Worm (Caenorhabditis elegans) whole organism, L1 larva: ENCODE data around the gene T25B6.5.

Source experiments
- C04F5.9 ChIP-seq: sonication (generic microtip); optimal IDR thresholded peaks from 2 replicates; lab custom pipeline; 2016; ENCODE audit warnings: missing genetic modification characterization, missing compliant biosample characterization
- C16A3.4 ChIP-seq: fragments of 150-350 bp; optimal IDR thresholded peaks from 2 replicates; lab custom pipeline; 2014; ENCODE audit warnings: missing biosample characterization, missing genetic modification characterization
- Y116A8C.19 ChIP-seq: sonication (generic microtip); optimal IDR thresholded peaks from 2 replicates; lab custom pipeline; 2016; ENCODE audit warnings: missing compliant biosample characterization, missing genetic modification characterization, borderline replicate concordance
- aha-1 ChIP-seq: fragments of 150-350 bp; optimal IDR thresholded peaks from 2 replicates; lab custom pipeline; 2014; ENCODE audit warnings: missing biosample characterization, missing genetic modification characterization
- blmp-1 ChIP-seq: fragments of 150-350 bp; optimal IDR thresholded peaks from 2 replicates; lab custom pipeline; 2014; ENCODE audit warnings: missing biosample characterization, missing genetic modification characterization
- ceh-90 ChIP-seq: sonication (generic microtip); optimal IDR thresholded peaks from 2 replicates; lab custom pipeline; 2016; ENCODE audit warnings: missing genetic modification characterization, missing compliant biosample characterization
- ces-1 ChIP-seq: fragments of 150-350 bp; optimal IDR thresholded peaks from 2 replicates; lab custom pipeline; 2014; ENCODE audit warnings: missing biosample characterization, missing genetic modification reagents, missing genetic modification characterization
- dpl-1 ChIP-seq, 3 experiments: fragments of 150-350 bp in 2 of 3; sonication (generic microtip) in 1 of 3; optimal IDR thresholded peaks; 2 replicates each; lab custom pipeline; 2014 to 2017; ENCODE audit warnings: missing biosample characterization in 3 of 3, missing genetic modification characterization in 3 of 3, missing genetic modification reagents in 3 of 3
- dsc-1 ChIP-seq: sonication (generic microtip); optimal IDR thresholded peaks from 2 replicates; lab custom pipeline; 2016; ENCODE audit warnings: mild to moderate bottlenecking, missing genetic modification characterization, missing compliant biosample characterization
- efl-1 ChIP-seq, 4 experiments: fragments of 150-350 bp; optimal IDR thresholded peaks in 3 of 4; peaks in 1 of 4; 1 replicate in 1 of 4; 2 replicates in 3 of 4; lab custom pipeline; 2014; ENCODE audit warnings: missing biosample characterization in 2 of 4, missing genetic modification characterization in 2 of 4, missing genetic modification reagents in 2 of 4
- elt-2 ChIP-seq: sonication (generic microtip); optimal IDR thresholded peaks from 2 replicates; lab custom pipeline; 2016; ENCODE audit warnings: missing genetic modification characterization, mild to moderate bottlenecking, inconsistent platforms, missing compliant biosample characterization, missing genetic modification reagents
- elt-3 ChIP-seq, 6 experiments: fragments of 150-350 bp in 1 of 6; sonication (generic microtip); optimal IDR thresholded peaks; 2 replicates each; lab custom pipeline; 2017 to 2018; ENCODE audit warnings: missing biosample characterization in 6 of 6, missing genetic modification characterization in 6 of 6, inconsistent platforms in 1 of 6
- grh-1 ChIP-seq: fragments of 200-800 bp; sonication (Bioruptor generic); IDR thresholded peaks from 2 replicates; pipeline ENCODE4 v1.3.6; 2022; ENCODE audit warnings: missing genetic modification reagents, missing genetic modification characterization, missing compliant biosample characterization
- isw-1 ChIP-seq: fragments of 200-800 bp; sonication (Bioruptor generic); IDR thresholded peaks from 2 replicates; pipeline ENCODE4 v1.3.6; 2022; ENCODE audit warnings: missing genetic modification characterization, missing compliant biosample characterization
- lin-13 ChIP-seq: fragments of 150-350 bp; optimal IDR thresholded peaks from 2 replicates; lab custom pipeline; 2014; ENCODE audit warnings: missing biosample characterization, missing genetic modification reagents, missing genetic modification characterization
- lin-14 ChIP-seq: fragments of 200-800 bp; sonication (Bioruptor generic); optimal IDR thresholded peaks from 2 replicates; lab custom pipeline; 2018; ENCODE audit warnings: mild to moderate bottlenecking, missing genetic modification characterization, moderate library complexity, missing compliant biosample characterization
- lin-15B ChIP-seq: fragments of 150-350 bp; sonication (generic microtip); optimal IDR thresholded peaks from 3 replicates; lab custom pipeline; 2014; ENCODE audit warnings: missing biosample characterization, missing genetic modification characterization
- lin-35 ChIP-seq, 2 experiments: fragments of 150-350 bp; optimal IDR thresholded peaks; 2 replicates each; lab custom pipeline; 2014; ENCODE audit warnings: missing biosample characterization in 2 of 2, missing genetic modification characterization in 2 of 2, missing genetic modification reagents in 2 of 2
- lir-3 ChIP-seq: sonication (generic microtip); optimal IDR thresholded peaks from 2 replicates; lab custom pipeline; 2016; ENCODE audit warnings: mild to moderate bottlenecking, missing genetic modification characterization, moderate library complexity, missing compliant biosample characterization; ENCODE audit not compliant: poor library complexity
- lsy-2 ChIP-seq, 2 experiments: fragments of 150-350 bp; optimal IDR thresholded peaks; 2 replicates each; lab custom pipeline; 2014; ENCODE audit warnings: missing biosample characterization in 2 of 2, missing genetic modification characterization in 2 of 2
- nhr-20 ChIP-seq: sonication (generic microtip); optimal IDR thresholded peaks from 2 replicates; lab custom pipeline; 2016; ENCODE audit warnings: mild to moderate bottlenecking, missing genetic modification characterization, missing compliant biosample characterization
- nhr-237 ChIP-seq: fragments of 150-350 bp; optimal IDR thresholded peaks from 2 replicates; lab custom pipeline; 2014; ENCODE audit warnings: missing biosample characterization, missing genetic modification characterization
- nhr-28 ChIP-seq: fragments of 150-350 bp; optimal IDR thresholded peaks from 2 replicates; lab custom pipeline; 2014; ENCODE audit warnings: missing biosample characterization, missing genetic modification characterization
- nhr-47 ChIP-seq: sonication (generic microtip); optimal IDR thresholded peaks from 2 replicates; lab custom pipeline; 2016; ENCODE audit warnings: mild to moderate bottlenecking, missing genetic modification characterization, moderate library complexity, missing compliant biosample characterization
- nhr-71 ChIP-seq: sonication (generic microtip); optimal IDR thresholded peaks from 2 replicates; lab custom pipeline; 2016; ENCODE audit warnings: mild to moderate bottlenecking, missing genetic modification characterization, moderate library complexity, missing compliant biosample characterization
- nhr-77 ChIP-seq: fragments of 150-350 bp; optimal IDR thresholded peaks from 2 replicates; lab custom pipeline; 2014; ENCODE audit warnings: missing biosample characterization, missing genetic modification characterization
- nhr-85 ChIP-seq: sonication (generic microtip); peaks from one replicate; lab custom pipeline; 2016; ENCODE audit warnings: missing genetic modification characterization, inconsistent platforms, missing compliant biosample characterization
- pax-3 ChIP-seq: fragments of 200-800 bp; sonication (Bioruptor generic); optimal IDR thresholded peaks from 2 replicates; lab custom pipeline; 2018; ENCODE audit warnings: mild to moderate bottlenecking, missing genetic modification characterization, moderate library complexity, missing compliant biosample characterization
- pqm-1 ChIP-seq: sonication (generic microtip); optimal IDR thresholded peaks from 3 replicates; lab custom pipeline; 2017; ENCODE audit warnings: missing biosample characterization, missing genetic modification characterization
- rnt-1 ChIP-seq: sonication (generic microtip); optimal IDR thresholded peaks from 2 replicates; lab custom pipeline; 2016; ENCODE audit warnings: mild to moderate bottlenecking, missing genetic modification characterization, moderate library complexity, missing compliant biosample characterization
- snu-23 ChIP-seq: sonication (generic microtip); optimal IDR thresholded peaks from 2 replicates; lab custom pipeline; 2016; ENCODE audit warnings: missing genetic modification characterization, missing compliant biosample characterization
- tbx-2 ChIP-seq: sonication (generic microtip); optimal IDR thresholded peaks from 2 replicates; lab custom pipeline; 2016; ENCODE audit warnings: missing genetic modification characterization, missing compliant biosample characterization
- unc-130 ChIP-seq: fragments of 150-350 bp; optimal IDR thresholded peaks from 2 replicates; lab custom pipeline; 2017; ENCODE audit warnings: missing biosample characterization, missing genetic modification characterization, inconsistent platforms
- unc-98 ChIP-seq: fragments of 200-800 bp; sonication (Bioruptor generic); IDR thresholded peaks from 2 replicates; pipeline ENCODE4 v1.3.6; 2022; ENCODE audit warnings: missing genetic modification characterization, missing compliant biosample characterization
- zip-4 ChIP-seq: fragments of 200-800 bp; sonication (Bioruptor generic); optimal IDR thresholded peaks from 2 replicates; lab custom pipeline; 2018; ENCODE audit warnings: mild to moderate bottlenecking, missing genetic modification characterization, moderate library complexity, missing compliant biosample characterization

Gene T25B6.5

DNA sequence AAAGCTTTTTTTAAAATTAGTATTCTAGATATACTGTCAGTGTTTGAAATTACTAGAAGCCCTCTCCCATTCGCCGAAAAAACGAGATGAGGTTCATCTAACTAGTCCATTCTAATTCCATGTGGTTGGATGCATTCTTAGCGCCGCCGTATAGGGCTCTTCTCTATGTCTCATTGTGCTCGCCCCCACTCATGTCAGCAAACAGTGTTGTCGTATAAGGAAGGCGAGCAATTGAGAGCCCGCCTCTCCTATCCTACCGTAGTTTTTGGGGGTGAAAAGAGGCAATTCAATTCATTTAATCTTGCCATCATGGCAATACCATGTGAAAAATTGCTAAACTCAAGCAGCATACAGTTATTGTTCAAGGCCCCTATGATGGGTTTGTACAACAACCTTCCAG lies 27.1 kb upstream of the T25B6.5 start, which contains the start of gene F47E1.20:
Gene F47E1.20, plus strand, starts transcription at position 301 of the 400 bp plus-strand sequence.
- no peak for TF ChIP-seq nhr-237 (tag; lab: Kevin White, UChicago)
- no peak for TF ChIP-seq blmp-1 (tag; lab: Kevin White, UChicago)
- no peak for TF ChIP-seq aha-1 (tag; lab: Kevin White, UChicago)
- no peak for TF ChIP-seq lir-3 (tag; lab: Kevin White, UChicago)
- no peak for TF ChIP-seq lsy-2 (tag; optimal IDR thresholded peaks at IDR 0.05; lab: Kevin White, UChicago)
- no peak for TF ChIP-seq zip-4 (GFP tag; lab: Kevin White, UChicago)
- no peak for TF ChIP-seq lin-13 (GFP tag; lab: Kevin White, UChicago)
- TF ChIP-seq rnt-1 (tag; lab: Kevin White, UChicago): no peak
- TF ChIP-seq tbx-2: no peak
- TF ChIP-seq lin-15B (tag; lab: Kevin White, UChicago): no peak
- no peak for TF ChIP-seq ces-1 (GFP tag; lab: Kevin White, UChicago)
- no peak for TF ChIP-seq dpl-1 (GFP tag; optimal IDR thresholded peaks at IDR 0.05; lab: Kevin White, UChicago)
- TF ChIP-seq dsc-1 (tag; lab: Kevin White, UChicago): no peak
- TF ChIP-seq lin-35 (GFP tag; optimal IDR thresholded peaks at IDR 0.05; lab: Kevin White, UChicago): no peak
- TF ChIP-seq C04F5.9 (tag; lab: Kevin White, UChicago): no peak

DNA sequence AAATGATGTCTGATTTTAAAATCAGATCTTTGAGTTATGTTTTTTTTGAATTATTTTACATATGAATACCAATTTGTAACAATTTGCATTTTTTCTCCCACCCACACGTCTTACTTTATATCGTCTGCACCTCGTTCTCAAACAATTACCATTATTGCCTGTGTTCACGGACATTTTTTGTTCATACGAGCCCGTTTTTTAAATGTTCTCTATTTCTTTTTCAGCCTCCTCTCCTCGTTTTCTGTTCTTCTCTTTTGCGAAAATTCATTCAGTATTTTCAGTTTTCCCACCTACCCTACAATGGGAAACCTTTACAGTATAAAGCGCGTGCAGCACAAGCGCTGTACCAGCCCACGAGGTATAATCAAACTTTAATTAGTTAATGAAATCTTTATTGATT lies 24.4 kb upstream of the T25B6.5 start, which contains the start of gene prdm-14:
Gene prdm-14, plus strand, starts transcription at position 301 of the 400 bp plus-strand sequence.
- TF ChIP-seq efl-1 (optimal IDR thresholded peaks at IDR 0.05; lab: Kevin White, UChicago): no peak
- peak in 1 of 2 experiments; percentile 9 for TF ChIP-seq efl-1 (GFP tag; optimal IDR thresholded peaks at IDR 0.05 in 1 of 2; lab: Kevin White, UChicago)
- no peak for TF ChIP-seq pqm-1 (tag; lab: Kevin White, UChicago)

DNA sequence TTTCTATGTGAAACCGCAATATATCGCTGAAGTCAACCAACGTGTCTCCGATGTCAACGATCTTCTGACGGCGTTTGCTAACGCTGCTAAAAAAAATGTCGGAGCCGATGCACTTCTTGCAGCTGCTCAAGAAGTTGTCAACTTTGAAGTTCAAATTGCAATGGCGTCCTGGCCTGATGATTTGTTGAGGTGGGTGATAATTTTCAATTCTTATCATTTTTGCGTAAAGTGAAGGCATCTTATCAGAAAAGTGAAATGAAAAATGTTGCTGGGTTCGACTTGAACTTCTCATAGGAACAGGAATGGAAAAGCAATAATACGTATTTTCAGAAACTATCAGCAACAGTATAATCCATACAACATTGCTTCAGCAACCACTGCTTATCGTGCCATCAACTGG lies 14.7 kb upstream of the T25B6.5 start:
- no peak for TF ChIP-seq isw-1 (GFP tag; lab: Robert Waterston, UW)
- no peak for TF ChIP-seq nhr-77 (tag; lab: Kevin White, UChicago)
- TF ChIP-seq rnt-1 (tag; lab: Kevin White, UChicago): no peak
- no peak for TF ChIP-seq lin-14
- no peak for TF ChIP-seq unc-98 (GFP tag; lab: Robert Waterston, UW)
- no peak for TF ChIP-seq nhr-28
- no peak for TF ChIP-seq pax-3 (tag; lab: Kevin White, UChicago)
- TF ChIP-seq elt-2 (tag; lab: Kevin White, UChicago): peak; percentile 52
- no peak for TF ChIP-seq C16A3.4 (tag; lab: Kevin White, UChicago)

DNA sequence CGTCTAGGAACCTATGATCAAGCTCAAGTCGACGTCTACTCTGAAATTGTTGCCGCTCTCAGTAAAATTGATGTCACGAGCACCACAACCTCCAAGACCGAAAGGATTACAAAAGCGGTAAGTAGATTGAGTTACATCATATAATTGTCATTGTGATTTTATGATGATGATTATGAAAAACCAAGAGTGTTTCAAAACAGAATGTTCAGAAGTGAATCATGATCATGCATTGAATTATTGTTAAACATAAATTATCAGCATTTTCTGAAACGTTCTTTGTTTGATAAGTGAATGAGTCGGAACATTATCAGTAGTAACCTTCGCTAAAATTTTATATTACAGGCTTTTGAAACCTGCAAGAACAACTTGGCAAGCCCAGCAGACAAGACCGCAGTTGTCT lies 13.6 kb upstream of the T25B6.5 start:
- TF ChIP-seq efl-1 (optimal IDR thresholded peaks at IDR 0.05; lab: Kevin White, UChicago) (no peak), efl-1 (GFP tag; optimal IDR thresholded peaks at IDR 0.05 in 1 of 2; lab: Kevin White, UChicago) (peak in 1 of 2 experiments; percentile 56), ceh-90 (tag; lab: Kevin White, UChicago) (no peak), elt-2 (tag; lab: Kevin White, UChicago) (peak; percentile 50)

DNA sequence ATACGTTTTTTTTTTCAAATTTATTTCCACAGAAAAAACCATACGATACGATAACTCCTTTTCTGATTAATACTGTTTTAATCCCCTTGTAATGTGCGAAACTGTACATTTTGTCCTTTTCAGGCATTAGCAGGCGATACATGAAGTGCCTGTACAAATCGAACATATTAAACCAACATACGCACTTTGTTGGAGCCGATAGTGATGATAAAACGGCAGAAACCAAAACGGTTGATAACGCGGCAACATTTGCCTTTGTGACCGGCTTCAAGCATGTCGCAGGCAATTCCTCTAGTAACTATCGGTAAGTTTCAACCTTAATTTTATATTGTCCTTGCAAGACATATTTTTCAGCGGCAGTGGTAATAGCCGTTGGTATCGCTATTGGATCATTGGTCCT lies 12.8 kb upstream of the T25B6.5 start, which contains the start of gene nep-22:
Gene nep-22, plus strand, starts transcription at position 245 of the 400 bp plus-strand sequence.
- TF ChIP-seq dsc-1 (tag; lab: Kevin White, UChicago) (no peak), nhr-47 (tag; lab: Kevin White, UChicago) (no peak), C04F5.9 (tag; lab: Kevin White, UChicago) (no peak), elt-2 (tag; lab: Kevin White, UChicago) (peak; percentile 70), lin-35 (GFP tag; optimal IDR thresholded peaks at IDR 0.05; lab: Kevin White, UChicago) (peak in 1 of 2 experiments; percentile 14)
- TF ChIP-seq, all 84 proteins: peak for 2

DNA sequence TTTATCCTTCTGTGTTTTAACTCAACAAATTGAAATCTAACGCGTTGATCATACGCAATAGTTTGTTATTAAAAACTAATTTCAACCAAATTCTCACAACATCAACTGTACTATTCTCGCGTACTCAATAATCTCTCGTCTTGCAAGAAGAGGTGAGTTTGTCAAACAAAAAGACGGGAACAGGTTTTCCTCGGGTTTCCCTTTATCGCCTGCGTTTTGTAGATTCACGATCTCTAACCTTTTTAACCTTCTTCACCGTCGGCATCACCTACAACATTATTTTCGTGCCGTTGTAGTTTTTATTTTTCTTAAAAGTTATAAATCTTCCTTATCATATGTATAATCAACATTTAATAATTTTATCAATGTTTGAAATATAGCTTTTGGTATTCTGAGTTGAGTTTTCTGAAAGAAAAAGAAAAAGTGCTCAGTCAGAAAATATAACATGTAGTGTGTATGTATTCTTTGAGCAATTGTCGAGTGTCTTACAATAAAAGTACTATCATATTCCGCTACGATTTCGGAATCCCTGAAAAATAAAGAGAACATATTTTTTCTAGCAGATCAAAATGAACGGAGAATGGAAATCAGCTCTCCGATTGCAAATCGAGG lies 7.5 kb upstream of the T25B6.5 start, which contains the start of gene snf-12:
Gene snf-12, plus strand, starts transcription at position 562 of the 612 bp plus-strand sequence.
- TF ChIP-seq elt-3 (tag; optimal IDR thresholded peaks at IDR 0.05; lab: Kevin White, UChicago): peak in 1 of 6 experiments; percentile 43
- peak; percentile 64 for TF ChIP-seq blmp-1 (tag; lab: Kevin White, UChicago)
- peak; percentile 26 for TF ChIP-seq snu-23 (GFP tag; lab: Kevin White, UChicago)
- peak; percentile 32 for TF ChIP-seq nhr-71 (tag; lab: Kevin White, UChicago)
- no peak for TF ChIP-seq efl-1 (optimal IDR thresholded peaks at IDR 0.05; lab: Kevin White, UChicago)
- peak in 1 of 2 experiments; percentile 24 for TF ChIP-seq efl-1 (GFP tag; optimal IDR thresholded peaks at IDR 0.05 in 1 of 2; lab: Kevin White, UChicago)
- TF ChIP-seq unc-130 (tag; lab: Kevin White, UChicago): no peak
- peak; percentile 38 for TF ChIP-seq nhr-20 (tag; lab: Kevin White, UChicago)
- peak in 1 of 2 experiments; percentile 12 for TF ChIP-seq lin-35 (GFP tag; optimal IDR thresholded peaks at IDR 0.05; lab: Kevin White, UChicago)
- TF ChIP-seq nhr-85 (tag; lab: Kevin White, UChicago): peak; percentile 81
- no peak for TF ChIP-seq nhr-28
- peak; percentile 83 for TF ChIP-seq grh-1 (GFP tag; lab: Robert Waterston, UW)
- TF ChIP-seq Y116A8C.19 (tag; lab: Kevin White, UChicago): no peak
